Worm (Caenorhabditis elegans): ENCODE measurements around the gene ceh-75.

The ceh-75 gene

DNA sequence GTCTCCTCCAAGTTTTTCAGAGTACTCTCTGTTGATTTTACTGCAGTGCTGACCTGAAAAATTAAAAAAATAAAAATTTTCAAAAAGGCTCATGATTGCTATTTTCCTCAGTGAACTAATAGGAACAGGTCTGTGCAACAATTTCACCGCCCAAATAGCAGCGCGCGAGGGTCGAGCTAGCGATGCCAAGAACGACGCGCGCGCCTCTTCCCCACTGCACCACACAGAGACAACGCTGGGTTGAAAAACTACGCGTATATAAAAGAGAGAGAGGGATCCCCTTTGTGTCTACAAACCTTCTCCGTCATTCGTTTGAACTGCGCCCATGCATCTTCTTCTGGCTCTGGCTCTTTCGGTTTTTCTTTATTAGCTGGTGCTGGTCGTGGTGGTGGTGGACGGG is 49.0 kb downstream of the ceh-75 start (continued):
- TF ChIP-seq repo-1 (tag; optimal IDR thresholded peaks at IDR 0.05) (peak; percentile 94), C06A6.2 (GFP tag; conservative IDR thresholded peaks at IDR 0.05) (peak; percentile 61), mxl-1 (tag; optimal IDR thresholded peaks at IDR 0.05) (peak; percentile 98), K12H6.12 (tag; optimal IDR thresholded peaks at IDR 0.05) (peak; percentile 80), hmg-1.2 (GFP tag; IDR thresholded peaks at IDR 0.05) (peak; percentile 78), hlh-12 (tag; optimal IDR thresholded peaks at IDR 0.05) (peak; percentile 74), zfh-2 (GFP tag; conservative IDR thresholded peaks at IDR 0.05) (peak; percentile 92), athp-1 (tag; optimal IDR thresholded peaks at IDR 0.05) (peak; percentile 95), Y67H2A.10 (GFP tag; conservative IDR thresholded peaks at IDR 0.05) (peak; percentile 66; the same call in 1 of the 2 replicates), ccch-3 (GFP tag; optimal IDR thresholded peaks at IDR 0.05) (peak; percentile 49), pbrm-1 (GFP tag; IDR thresholded peaks at IDR 0.05) (peak; percentile 59; the same call in 1 of the 2 replicates), nfya-2 (GFP tag; IDR thresholded peaks at IDR 0.05) (no peak), C17E4.6 (GFP tag; IDR thresholded peaks at IDR 0.05) (peak; percentile 72; the same call in 1 of the 2 replicates), akir-1 (GFP tag; optimal IDR thresholded peaks at IDR 0.05) (peak; percentile 64), lir-1 (GFP tag; conservative IDR thresholded peaks at IDR 0.05) (peak; percentile 42; the same call in 1 of the 2 replicates), F10E7.11 (tag; optimal IDR thresholded peaks at IDR 0.05) (peak; percentile 84), F39B2.1 (GFP tag; IDR thresholded peaks at IDR 0.05) (peak; percentile 47; the same call in 1 of the 2 replicates), Y56A3A.18 (GFP tag; IDR thresholded peaks at IDR 0.05) (peak; percentile 93), ceh-91 (GFP tag; IDR thresholded peaks at IDR 0.05) (no peak; the same call in 1 of the 2 replicates), B0336.3 (GFP tag; IDR thresholded peaks at IDR 0.05) (peak; percentile 86), lin-54 (GFP tag; optimal IDR thresholded peaks at IDR 0.05) (peak; percentile 81), ztf-28 (GFP tag; IDR thresholded peaks at IDR 0.05) (peak; percentile 92), K11D2.4 (GFP tag; IDR thresholded peaks at IDR 0.05) (peak; percentile 43; the same call in 1 of the 2 replicates), madf-6 (GFP tag; IDR thresholded peaks at IDR 0.05) (peak; percentile 71), let-607 (tag; optimal IDR thresholded peaks at IDR 0.05) (peak; percentile 62 to 73), ceh-27 (GFP tag; optimal IDR thresholded peaks at IDR 0.05) (peak; percentile 78), B0035.1 (tag; optimal IDR thresholded peaks at IDR 0.05) (peak; percentile 89), egl-44 (GFP tag; IDR thresholded peaks at IDR 0.05) (peak; percentile 92), ZK185.1 (tag; optimal IDR thresholded peaks at IDR 0.05; ENCODE audit: poor library complexity, severe bottlenecking) (peak; percentile 94), egl-18 (GFP tag; IDR thresholded peaks at IDR 0.05) (0 out of 2 replicates have a peak, but pooled peaks have one; percentile 60), xnd-1 (tag; optimal IDR thresholded peaks at IDR 0.05) (peak; percentile 16), hlh-26 (GFP tag; conservative IDR thresholded peaks at IDR 0.05) (0 out of 2 replicates have a peak, but pooled peaks have one; percentile 27), rcor-1 (GFP tag; IDR thresholded peaks at IDR 0.05) (peak; percentile 69), nhr-27 (tag; optimal IDR thresholded peaks at IDR 0.05) (peak; percentile 57), F55B11.4 (tag; optimal IDR thresholded peaks at IDR 0.05; ENCODE audit: borderline replicate concordance, insufficient read depth) (no peak), gei-17 (GFP tag; optimal IDR thresholded peaks at IDR 0.05) (peak; percentile 27), nfya-1 (tag; optimal IDR thresholded peaks at IDR 0.05; ENCODE audit: borderline replicate concordance, insufficient read depth) (no peak), snpc-1.3 (tag; optimal IDR thresholded peaks at IDR 0.05; ENCODE audit: insufficient read depth) (peak; percentile 92), unc-130 (GFP tag; optimal IDR thresholded peaks at IDR 0.05) (peak; percentile 76), nhr-179 (tag; optimal IDR thresholded peaks at IDR 0.05) (peak; percentile 69), F22D6.2 (tag; optimal IDR thresholded peaks at IDR 0.05) (peak; percentile 36), let-526 (GFP tag; IDR thresholded peaks at IDR 0.05) (0 out of 2 replicates have a peak, but pooled peaks have one; percentile 34), aptf-3 (GFP tag; IDR thresholded peaks at IDR 0.05) (0 out of 2 replicates have a peak, but pooled peaks have one; percentile 64), lin-40 (tag; optimal IDR thresholded peaks at IDR 0.05) (peak; percentile 77), cebp-2 (GFP tag; IDR thresholded peaks at IDR 0.05) (peak; percentile 98), pha-4 (tag; optimal IDR thresholded peaks at IDR 0.05) (no peak), ama-1 (optimal IDR thresholded peaks at IDR 0.05) (no peak), ama-1 (GFP tag; optimal IDR thresholded peaks at IDR 0.05) (peak; percentile 85 to 94)
